Worm (Caenorhabditis elegans) whole organism, L1 larva: ENCODE measurements around the gene gdi-1.

ENCODE experiments used
- mef-2 ChIP-seq: fragments of 150-350 bp; optimal IDR thresholded peaks from 2 replicates; lab custom pipeline; 2014; ENCODE audit warnings: missing biosample characterization, missing genetic modification characterization
- nhr-76 ChIP-seq: sonication (generic microtip); optimal IDR thresholded peaks from 2 replicates; lab custom pipeline; 2017; ENCODE audit warnings: missing biosample characterization, missing genetic modification characterization
- zag-1 ChIP-seq: fragments of 150-350 bp; optimal IDR thresholded peaks from 2 replicates; lab custom pipeline; 2014; ENCODE audit warnings: missing biosample characterization, missing genetic modification characterization

DNA sequence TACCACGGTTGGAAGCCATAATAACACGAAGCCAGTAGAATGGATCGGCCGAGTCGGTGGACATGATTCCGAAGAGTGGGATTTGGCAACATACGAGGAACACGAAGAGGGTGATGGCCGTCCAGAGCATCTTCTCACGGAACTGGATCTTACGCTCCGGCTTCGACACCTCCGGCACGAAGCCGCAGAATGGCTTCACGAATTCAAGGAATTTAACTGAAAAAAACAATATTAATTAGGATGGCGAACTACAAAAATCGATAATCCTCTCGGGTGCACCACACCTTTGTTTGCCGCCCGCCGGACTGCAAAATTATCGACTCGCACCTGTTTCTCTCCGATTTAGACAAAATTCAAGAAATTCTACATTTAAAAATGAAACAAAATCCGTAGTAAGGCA is 31.5 kb upstream of the gdi-1 start:
- no peak for TF ChIP-seq mef-2 (tag; lab: Kevin White, UChicago)
- no peak for TF ChIP-seq nhr-76
- no peak for TF ChIP-seq zag-1 (tag; lab: Kevin White, UChicago)
